Fruit fly (Drosophila melanogaster) S2 (cell line): Measurements from ENCODE around the gene CG9386.

ENCODE experiments used
- CG8478 ChIP-seq: fragments of >200 bp; optimal IDR thresholded peaks from 2 replicates; lab custom pipeline; 2018
- CTCF ChIP-seq, 2 experiments: fragments of >200 bp; optimal IDR thresholded peaks; 2 replicates each; lab custom pipeline; 2018

DNA sequence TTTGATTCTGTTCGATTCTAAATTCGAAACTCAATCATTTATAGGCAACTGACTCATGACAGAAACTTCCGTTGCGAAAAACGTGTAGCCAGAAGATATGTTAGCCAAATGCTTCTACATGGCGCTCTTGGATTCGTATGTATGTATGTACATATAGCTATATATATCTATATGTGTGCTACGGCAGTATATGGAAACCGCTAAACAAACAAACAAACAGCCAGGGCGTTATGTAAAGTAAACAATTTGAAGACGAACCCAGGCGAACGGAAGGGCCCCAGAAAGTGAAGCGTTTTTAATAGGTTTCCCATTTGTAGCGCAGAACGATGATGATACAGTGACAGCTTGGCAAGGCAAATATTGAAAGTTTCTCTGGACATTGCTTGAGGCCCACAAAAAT lies 25.3 kb downstream of the CG9386 start:
- TF ChIP-seq CG8478 (lab: Kevin White, UChicago) (no peak), CTCF (optimal IDR thresholded peaks at IDR 0.05; lab: Kevin White, UChicago) (no peak)
